Worm (Caenorhabditis elegans) whole organism, L1 larva: Measurements from ENCODE around the gene lect-2.

Source experiments
- C34B4.2 ChIP-seq: sonication (generic microtip); optimal IDR thresholded peaks from 2 replicates; lab custom pipeline; 2017; ENCODE audit warnings: mild to moderate bottlenecking, missing genetic modification characterization, missing compliant biosample characterization
- F16B12.6 ChIP-seq: fragments of 150-350 bp; optimal IDR thresholded peaks from 2 replicates; lab custom pipeline; 2014; ENCODE audit warnings: missing biosample characterization, missing genetic modification characterization
- Y116A8C.19 ChIP-seq: sonication (generic microtip); optimal IDR thresholded peaks from 2 replicates; lab custom pipeline; 2016; ENCODE audit warnings: missing compliant biosample characterization, missing genetic modification characterization, borderline replicate concordance
- aha-1 ChIP-seq: fragments of 150-350 bp; optimal IDR thresholded peaks from 2 replicates; lab custom pipeline; 2014; ENCODE audit warnings: missing biosample characterization, missing genetic modification characterization
- alr-1 ChIP-seq: fragments of 200-800 bp; sonication (Bioruptor generic); optimal IDR thresholded peaks from 2 replicates; lab custom pipeline; 2018; ENCODE audit warnings: borderline replicate concordance, mild to moderate bottlenecking, missing genetic modification characterization, missing compliant biosample characterization
- aly-2 ChIP-seq: fragments of 150-350 bp; optimal IDR thresholded peaks from 2 replicates; lab custom pipeline; 2014; ENCODE audit warnings: missing biosample characterization, missing genetic modification characterization
- ceh-63 ChIP-seq: fragments of 200-800 bp; sonication (Bioruptor generic); optimal IDR thresholded peaks from 2 replicates; lab custom pipeline; 2018; ENCODE audit warnings: mild to moderate bottlenecking, missing genetic modification characterization, missing compliant biosample characterization
- ceh-82 ChIP-seq, 3 experiments: fragments of 150-350 bp in 1 of 3; sonication (generic microtip) in 2 of 3; optimal IDR thresholded peaks; 2 replicates each; lab custom pipeline; 2014 to 2017; ENCODE audit warnings: missing biosample characterization in 3 of 3, missing genetic modification characterization in 3 of 3
- ceh-88 ChIP-seq: fragments of 200-800 bp; sonication (Bioruptor generic); IDR thresholded peaks from 2 replicates; pipeline ENCODE4 v1.3.6; 2022; ENCODE audit warnings: missing genetic modification characterization, missing compliant biosample characterization
- ces-1 ChIP-seq: fragments of 150-350 bp; optimal IDR thresholded peaks from 2 replicates; lab custom pipeline; 2014; ENCODE audit warnings: missing biosample characterization, missing genetic modification reagents, missing genetic modification characterization
- dpl-1 ChIP-seq, 3 experiments: fragments of 150-350 bp in 2 of 3; sonication (generic microtip) in 1 of 3; optimal IDR thresholded peaks; 2 replicates each; lab custom pipeline; 2014 to 2017; ENCODE audit warnings: missing biosample characterization in 3 of 3, missing genetic modification characterization in 3 of 3, missing genetic modification reagents in 3 of 3
- dsc-1 ChIP-seq: sonication (generic microtip); optimal IDR thresholded peaks from 2 replicates; lab custom pipeline; 2016; ENCODE audit warnings: mild to moderate bottlenecking, missing genetic modification characterization, missing compliant biosample characterization
- efl-1 ChIP-seq, 4 experiments: fragments of 150-350 bp; optimal IDR thresholded peaks in 3 of 4; peaks in 1 of 4; 1 replicate in 1 of 4; 2 replicates in 3 of 4; lab custom pipeline; 2014; ENCODE audit warnings: missing biosample characterization in 2 of 4, missing genetic modification characterization in 2 of 4, missing genetic modification reagents in 2 of 4
- egl-13 ChIP-seq: sonication (generic microtip); optimal IDR thresholded peaks from 2 replicates; lab custom pipeline; 2016; ENCODE audit warnings: missing genotype, missing genetic modification reagents, missing genetic modification characterization, missing compliant biosample characterization
- elt-2 ChIP-seq: sonication (generic microtip); optimal IDR thresholded peaks from 2 replicates; lab custom pipeline; 2016; ENCODE audit warnings: missing genetic modification characterization, mild to moderate bottlenecking, inconsistent platforms, missing compliant biosample characterization, missing genetic modification reagents
- elt-3 ChIP-seq, 6 experiments: fragments of 150-350 bp in 1 of 6; sonication (generic microtip); optimal IDR thresholded peaks; 2 replicates each; lab custom pipeline; 2017 to 2018; ENCODE audit warnings: missing biosample characterization in 6 of 6, missing genetic modification characterization in 6 of 6, inconsistent platforms in 1 of 6
- ets-5 ChIP-seq: fragments of 200-800 bp; sonication (Bioruptor generic); IDR thresholded peaks from 2 replicates; pipeline ENCODE4 v1.3.6; 2022; ENCODE audit warnings: missing genetic modification characterization, missing compliant biosample characterization
- fkh-10 ChIP-seq: sonication (generic microtip); optimal IDR thresholded peaks from 2 replicates; lab custom pipeline; 2017; ENCODE audit warnings: missing biosample characterization, missing genetic modification reagents, missing genetic modification characterization
- fkh-8 ChIP-seq: sonication (generic microtip); optimal IDR thresholded peaks from 2 replicates; lab custom pipeline; 2016; ENCODE audit warnings: mild to moderate bottlenecking, missing genetic modification characterization, missing compliant biosample characterization
- hlh-17 ChIP-seq: fragments of 200-800 bp; sonication (Bioruptor generic); optimal IDR thresholded peaks from 2 replicates; lab custom pipeline; 2018; ENCODE audit warnings: missing genetic modification characterization, mild to moderate bottlenecking, missing compliant biosample characterization, moderate library complexity, borderline replicate concordance
- hlh-4 ChIP-seq: sonication (generic microtip); optimal IDR thresholded peaks from 2 replicates; lab custom pipeline; 2016; ENCODE audit warnings: mild to moderate bottlenecking, missing genetic modification characterization, missing compliant biosample characterization
- irx-1 ChIP-seq: sonication (generic microtip); optimal IDR thresholded peaks from 2 replicates; lab custom pipeline; 2016; ENCODE audit warnings: missing genetic modification characterization, missing compliant biosample characterization
- lin-14 ChIP-seq: fragments of 200-800 bp; sonication (Bioruptor generic); optimal IDR thresholded peaks from 2 replicates; lab custom pipeline; 2018; ENCODE audit warnings: mild to moderate bottlenecking, missing genetic modification characterization, moderate library complexity, missing compliant biosample characterization
- lin-35 ChIP-seq, 2 experiments: fragments of 150-350 bp; optimal IDR thresholded peaks; 2 replicates each; lab custom pipeline; 2014; ENCODE audit warnings: missing biosample characterization in 2 of 2, missing genetic modification characterization in 2 of 2, missing genetic modification reagents in 2 of 2
- lin-39 ChIP-seq: fragments of 150-350 bp; optimal IDR thresholded peaks from 2 replicates; lab custom pipeline; 2014; ENCODE audit warnings: missing biosample characterization, missing genetic modification reagents, missing genetic modification characterization
- mab-9 ChIP-seq: fragments of 200-800 bp; sonication (Bioruptor generic); IDR thresholded peaks from 2 replicates; pipeline ENCODE4 v1.3.6; 2022; ENCODE audit warnings: missing genetic modification reagents, missing genetic modification characterization, missing compliant biosample characterization
- mdl-1 ChIP-seq, 2 experiments: fragments of 150-350 bp; optimal IDR thresholded peaks; 2 replicates each; lab custom pipeline; 2014 to 2017; ENCODE audit warnings: missing biosample characterization in 2 of 2, missing genetic modification characterization in 2 of 2, inconsistent platforms in 1 of 2
- mep-1 ChIP-seq: fragments of 150-350 bp; optimal IDR thresholded peaks from 2 replicates; lab custom pipeline; 2014; ENCODE audit warnings: missing biosample characterization, missing genetic modification characterization
- nhr-12 ChIP-seq: sonication (generic microtip); optimal IDR thresholded peaks from 2 replicates; lab custom pipeline; 2017; ENCODE audit warnings: missing biosample characterization, missing genetic modification characterization
- nhr-19 ChIP-seq: fragments of 200-800 bp; sonication (Bioruptor generic); conservative IDR thresholded peaks from 2 replicates; pipeline ENCODE4 v1.3.6; 2022; ENCODE audit warnings: missing genetic modification characterization, missing compliant biosample characterization
- nhr-20 ChIP-seq: sonication (generic microtip); optimal IDR thresholded peaks from 2 replicates; lab custom pipeline; 2016; ENCODE audit warnings: mild to moderate bottlenecking, missing genetic modification characterization, missing compliant biosample characterization
- nhr-237 ChIP-seq: fragments of 150-350 bp; optimal IDR thresholded peaks from 2 replicates; lab custom pipeline; 2014; ENCODE audit warnings: missing biosample characterization, missing genetic modification characterization
- nhr-28 ChIP-seq: fragments of 150-350 bp; optimal IDR thresholded peaks from 2 replicates; lab custom pipeline; 2014; ENCODE audit warnings: missing biosample characterization, missing genetic modification characterization
- nhr-47 ChIP-seq: sonication (generic microtip); optimal IDR thresholded peaks from 2 replicates; lab custom pipeline; 2016; ENCODE audit warnings: mild to moderate bottlenecking, missing genetic modification characterization, moderate library complexity, missing compliant biosample characterization
- nhr-71 ChIP-seq: sonication (generic microtip); optimal IDR thresholded peaks from 2 replicates; lab custom pipeline; 2016; ENCODE audit warnings: mild to moderate bottlenecking, missing genetic modification characterization, moderate library complexity, missing compliant biosample characterization
- nhr-76 ChIP-seq: sonication (generic microtip); optimal IDR thresholded peaks from 2 replicates; lab custom pipeline; 2017; ENCODE audit warnings: missing biosample characterization, missing genetic modification characterization
- nhr-84 ChIP-seq: sonication (generic microtip); optimal IDR thresholded peaks from 2 replicates; lab custom pipeline; 2017; ENCODE audit warnings: missing biosample characterization, missing genetic modification characterization
- nhr-85 ChIP-seq: sonication (generic microtip); peaks from one replicate; lab custom pipeline; 2016; ENCODE audit warnings: missing genetic modification characterization, inconsistent platforms, missing compliant biosample characterization
- nhr-90 ChIP-seq: sonication (generic microtip); optimal IDR thresholded peaks from 2 replicates; lab custom pipeline; 2016; ENCODE audit warnings: mild to moderate bottlenecking, missing genetic modification characterization, missing compliant biosample characterization; ENCODE audit not compliant: poor library complexity
- pqm-1 ChIP-seq: sonication (generic microtip); optimal IDR thresholded peaks from 3 replicates; lab custom pipeline; 2017; ENCODE audit warnings: missing biosample characterization, missing genetic modification characterization
- rnt-1 ChIP-seq: sonication (generic microtip); optimal IDR thresholded peaks from 2 replicates; lab custom pipeline; 2016; ENCODE audit warnings: mild to moderate bottlenecking, missing genetic modification characterization, moderate library complexity, missing compliant biosample characterization
- snpc-4 ChIP-seq: fragments of 150-350 bp; optimal IDR thresholded peaks from 2 replicates; lab custom pipeline; 2014; ENCODE audit warnings: missing biosample characterization, missing genetic modification characterization
- snu-23 ChIP-seq: sonication (generic microtip); optimal IDR thresholded peaks from 2 replicates; lab custom pipeline; 2016; ENCODE audit warnings: missing genetic modification characterization, missing compliant biosample characterization
- sptf-1 ChIP-seq: fragments of 150-350 bp; optimal IDR thresholded peaks from 2 replicates; lab custom pipeline; 2014; ENCODE audit warnings: missing biosample characterization, missing genetic modification characterization
- sup-37 ChIP-seq: fragments of 200-800 bp; sonication (Bioruptor generic); optimal IDR thresholded peaks from 2 replicates; lab custom pipeline; 2018; ENCODE audit warnings: mild to moderate bottlenecking, missing genetic modification characterization, missing compliant biosample characterization
- swsn-7 ChIP-seq: sonication (generic microtip); optimal IDR thresholded peaks from 2 replicates; lab custom pipeline; 2016; ENCODE audit warnings: missing genetic modification characterization, missing compliant biosample characterization
- tbx-2 ChIP-seq: sonication (generic microtip); optimal IDR thresholded peaks from 2 replicates; lab custom pipeline; 2016; ENCODE audit warnings: missing genetic modification characterization, missing compliant biosample characterization
- tlp-1 ChIP-seq: fragments of 150-350 bp; optimal IDR thresholded peaks from 2 replicates; lab custom pipeline; 2014; ENCODE audit warnings: missing biosample characterization, missing genetic modification characterization
- unc-130 ChIP-seq: fragments of 150-350 bp; optimal IDR thresholded peaks from 2 replicates; lab custom pipeline; 2017; ENCODE audit warnings: missing biosample characterization, missing genetic modification characterization, inconsistent platforms
- unc-62 ChIP-seq: fragments of 150-350 bp; optimal IDR thresholded peaks from 2 replicates; lab custom pipeline; 2014; ENCODE audit warnings: missing biosample characterization, missing genetic modification reagents, missing genetic modification characterization
- unc-86 ChIP-seq: sonication (generic microtip); optimal IDR thresholded peaks from 2 replicates; lab custom pipeline; 2016; ENCODE audit warnings: missing genetic modification characterization, missing compliant biosample characterization
- xbp-1 ChIP-seq: sonication (generic microtip); optimal IDR thresholded peaks from 2 replicates; lab custom pipeline; 2016; ENCODE audit warnings: missing genetic modification characterization, missing compliant biosample characterization
- zag-1 ChIP-seq: fragments of 150-350 bp; optimal IDR thresholded peaks from 2 replicates; lab custom pipeline; 2014; ENCODE audit warnings: missing biosample characterization, missing genetic modification characterization

lect-2 gene

DNA sequence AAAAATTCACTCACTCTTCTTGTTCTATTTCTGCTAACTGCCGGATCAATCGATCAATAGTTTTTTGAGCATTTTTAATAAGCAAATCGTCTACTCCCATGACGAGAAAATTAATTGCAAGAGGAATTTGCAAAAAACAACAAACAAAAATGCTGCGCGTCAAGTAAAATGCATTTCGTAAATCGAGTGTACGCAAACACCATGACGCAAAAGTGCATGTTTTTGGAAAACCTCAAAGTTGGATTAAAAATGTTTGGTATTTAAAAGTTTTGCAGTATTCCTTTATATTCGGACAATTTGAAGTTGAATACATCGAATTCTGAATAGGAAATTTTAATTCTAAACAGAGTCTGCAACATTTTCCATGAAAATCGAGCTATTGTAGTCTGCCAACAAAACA, 48.7 kb downstream of the lect-2 start, which contains the start of gene ZK1248.19:
ZK1248.19 (minus strand) TSS at position 188 of the 400 bp plus-strand sequence.
- TF ChIP-seq mdl-1 (tag; optimal IDR thresholded peaks at IDR 0.05; lab: Kevin White, UChicago): no peak
- no peak for TF ChIP-seq alr-1 (tag; lab: Kevin White, UChicago)
- peak; percentile 39 for TF ChIP-seq nhr-20 (tag; lab: Kevin White, UChicago)
- TF ChIP-seq nhr-237: no peak
- TF ChIP-seq fkh-8: no peak
- TF ChIP-seq lin-14 (GFP tag; lab: Kevin White, UChicago): peak; percentile 13
- TF ChIP-seq ceh-88 (GFP tag; lab: Robert Waterston, UW): no peak
- no peak for TF ChIP-seq hlh-17 (GFP tag; lab: Kevin White, UChicago)
- no peak for TF ChIP-seq lin-39
- TF ChIP-seq mab-9 (GFP tag; lab: Robert Waterston, UW): no peak
- TF ChIP-seq unc-86 (tag; lab: Kevin White, UChicago): no peak
- TF ChIP-seq sptf-1 (tag; lab: Kevin White, UChicago): no peak
- peak; percentile 16 for TF ChIP-seq mep-1 (tag; lab: Kevin White, UChicago)
- no peak for TF ChIP-seq zag-1
- peak; percentile 88 for TF ChIP-seq F16B12.6 (tag; lab: Kevin White, UChicago)
- TF ChIP-seq fkh-10: no peak
- TF ChIP-seq sup-37 (GFP tag; lab: Kevin White, UChicago): no peak
- TF ChIP-seq irx-1: no peak
- peak; percentile 32 for TF ChIP-seq unc-130 (tag; lab: Kevin White, UChicago)
- no peak for TF ChIP-seq tlp-1 (tag; lab: Kevin White, UChicago)
- TF ChIP-seq tbx-2: no peak
- TF ChIP-seq nhr-85 (tag; lab: Kevin White, UChicago): peak; percentile 9
- TF ChIP-seq snpc-4 (tag; lab: Kevin White, UChicago): peak; percentile 0
- peak; percentile 56 for TF ChIP-seq rnt-1 (tag; lab: Kevin White, UChicago)
- TF ChIP-seq nhr-71 (tag; lab: Kevin White, UChicago): peak; percentile 43
- peak; percentile 17 for TF ChIP-seq swsn-7 (tag; lab: Kevin White, UChicago)
- TF ChIP-seq efl-1 (optimal IDR thresholded peaks at IDR 0.05; lab: Kevin White, UChicago): peak; percentile 53 to 54
- peak; percentile 32 to 95 for TF ChIP-seq efl-1 (GFP tag; optimal IDR thresholded peaks at IDR 0.05 in 1 of 2; lab: Kevin White, UChicago)
- TF ChIP-seq hlh-4 (tag; lab: Kevin White, UChicago): no peak
- TF ChIP-seq unc-62 (GFP tag; lab: Kevin White, UChicago): no peak
- TF ChIP-seq ceh-63 (GFP tag; lab: Kevin White, UChicago): no peak
- TF ChIP-seq nhr-76 (tag; lab: Kevin White, UChicago): no peak
- no peak for TF ChIP-seq elt-2 (tag; lab: Kevin White, UChicago)
- peak; percentile 53 for TF ChIP-seq snu-23 (GFP tag; lab: Kevin White, UChicago)
- no peak for TF ChIP-seq nhr-19 (GFP tag; lab: Robert Waterston, UW)
- no peak for TF ChIP-seq nhr-84 (tag; lab: Kevin White, UChicago)
- no peak for TF ChIP-seq nhr-28 (tag; lab: Kevin White, UChicago)
- no peak for TF ChIP-seq pqm-1 (tag; lab: Kevin White, UChicago)
- no peak for TF ChIP-seq aly-2
- TF ChIP-seq lin-35 (GFP tag; optimal IDR thresholded peaks at IDR 0.05; lab: Kevin White, UChicago): peak in 1 of 2 experiments; percentile 39
- peak in 1 of 3 experiments; percentile 13 for TF ChIP-seq ceh-82 (tag; optimal IDR thresholded peaks at IDR 0.05; lab: Kevin White, UChicago)
- TF ChIP-seq nhr-12: no peak
- peak in 1 of 6 experiments; percentile 4 for TF ChIP-seq elt-3 (tag; optimal IDR thresholded peaks at IDR 0.05; lab: Kevin White, UChicago)
- no peak for TF ChIP-seq egl-13 (tag; lab: Kevin White, UChicago)
- TF ChIP-seq C34B4.2 (tag; lab: Kevin White, UChicago): no peak
- TF ChIP-seq dpl-1 (GFP tag; optimal IDR thresholded peaks at IDR 0.05; lab: Kevin White, UChicago): peak; percentile 5 to 49 (median 31)
- TF ChIP-seq nhr-90 (tag; lab: Kevin White, UChicago): no peak
- TF ChIP-seq aha-1 (tag; lab: Kevin White, UChicago): no peak
- no peak for TF ChIP-seq ets-5
- peak; percentile 14 for TF ChIP-seq dsc-1 (tag; lab: Kevin White, UChicago)
- TF ChIP-seq xbp-1: peak; percentile 15
- TF ChIP-seq Y116A8C.19 (tag; lab: Kevin White, UChicago): no peak
- TF ChIP-seq ces-1 (GFP tag; lab: Kevin White, UChicago): no peak
- peak; percentile 35 for TF ChIP-seq nhr-47 (tag; lab: Kevin White, UChicago)
